Worm (Caenorhabditis elegans) whole organism, late embryonic: ENCODE results near the gene clpf-1.

ENCODE experiments used
- ama-1 ChIP-seq: fragments of 150-350 bp; optimal IDR thresholded peaks from 2 replicates; lab custom pipeline; 2014
- ceh-14 ChIP-seq: sonication (generic microtip); optimal IDR thresholded peaks from 2 replicates; lab custom pipeline; 2016; ENCODE audit warnings: missing genotype, missing genetic modification characterization, missing compliant biosample characterization
- dve-1 ChIP-seq: sonication (generic microtip); optimal IDR thresholded peaks from 2 replicates; lab custom pipeline; 2017; ENCODE audit warnings: antibody characterized with exemption, mild to moderate bottlenecking, missing genetic modification characterization, missing compliant biosample characterization
- pqm-1 ChIP-seq: sonication (generic microtip); optimal IDR thresholded peaks from 2 replicates; lab custom pipeline; 2016; ENCODE audit warnings: missing genetic modification characterization, missing compliant biosample characterization
- ttx-3 ChIP-seq: sonication (generic microtip); optimal IDR thresholded peaks from 2 replicates; lab custom pipeline; 2016; ENCODE audit warnings: missing genetic modification reagents, missing genetic modification characterization, missing compliant biosample characterization

DNA sequence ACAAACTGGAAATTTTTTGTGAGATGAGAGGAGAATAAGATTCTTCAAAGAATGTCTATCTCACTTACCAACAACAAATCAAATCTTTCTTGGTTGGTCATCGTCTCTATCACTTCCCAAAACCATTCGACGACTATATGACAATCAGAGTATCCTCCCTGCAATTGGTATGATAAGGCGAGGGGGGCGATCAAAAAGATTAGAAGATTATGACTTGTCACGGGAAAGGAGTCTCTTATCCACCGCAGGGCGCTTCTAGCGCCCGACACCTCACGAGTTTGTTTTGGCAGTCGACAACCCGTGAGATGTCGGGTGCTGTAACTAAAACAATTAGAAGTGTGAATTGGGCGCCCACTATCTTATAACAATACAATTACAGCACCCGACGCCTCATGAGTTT is 19.8 kb upstream of the clpf-1 start:
- TF ChIP-seq ceh-14 (tag; lab: Kevin White, UChicago), result no peak
- TF ChIP-seq ttx-3 (tag; lab: Kevin White, UChicago), result no peak
- TF ChIP-seq ama-1 (lab: Kevin White, UChicago), result no peak
- TF ChIP-seq dve-1, result no peak
- TF ChIP-seq pqm-1 (tag; lab: Kevin White, UChicago), result no peak
